Worm (Caenorhabditis elegans): ENCODE measurements around the gene nhr-90.

DNA sequence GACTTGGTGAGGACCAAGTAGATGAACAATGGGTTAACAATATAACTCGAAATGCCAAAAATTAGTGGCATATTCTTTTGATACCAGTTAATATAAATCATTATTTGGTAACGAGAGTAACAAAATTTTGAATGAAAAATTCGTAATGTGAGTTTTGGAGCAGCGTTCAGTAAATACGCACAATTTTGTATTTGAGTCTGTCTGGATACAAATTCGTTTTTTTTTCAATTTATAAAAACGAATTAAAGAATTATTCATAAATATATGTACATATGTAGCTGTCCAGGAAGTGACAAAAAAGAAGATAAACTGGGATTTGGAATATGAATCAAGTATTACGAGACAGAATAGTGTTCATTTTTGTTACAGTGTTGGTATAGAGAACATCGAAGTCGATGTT, 42.6 kb downstream of the nhr-90 start, which contains the start of gene srj-5:
- TF ChIP-seq ceh-43 (GFP tag; optimal IDR thresholded peaks at IDR 0.05) (no peak), elt-1 (tag; optimal IDR thresholded peaks at IDR 0.05; ENCODE audit: borderline replicate concordance, insufficient read depth) (no peak), hlh-1 (tag; optimal IDR thresholded peaks at IDR 0.05) (no peak)

All from whole organism, mixed stage, embryonic.